Fruit fly (Drosophila melanogaster) whole organism, adult: ENCODE results near the gene CG13616.

Experiments
- CG33017 ChIP-seq: fragments of 200-800 bp; sonication (Bioruptor generic); optimal IDR thresholded peaks from 2 replicates; lab custom pipeline; 2018; ENCODE audit warnings: missing biosample characterization, mild to moderate bottlenecking, missing genetic modification characterization, moderate library complexity
- CG7045 ChIP-seq: fragments of 200-800 bp; sonication (Bioruptor generic); optimal IDR thresholded peaks from 2 replicates; lab custom pipeline; 2017; ENCODE audit warnings: missing biosample characterization, mild to moderate bottlenecking, missing genetic modification characterization
- Hr96 ChIP-seq: fragments of 200-800 bp; sonication (Bioruptor generic); optimal IDR thresholded peaks from 2 replicates; lab custom pipeline; 2016; ENCODE audit warnings: missing biosample characterization, missing genetic modification characterization

DNA sequence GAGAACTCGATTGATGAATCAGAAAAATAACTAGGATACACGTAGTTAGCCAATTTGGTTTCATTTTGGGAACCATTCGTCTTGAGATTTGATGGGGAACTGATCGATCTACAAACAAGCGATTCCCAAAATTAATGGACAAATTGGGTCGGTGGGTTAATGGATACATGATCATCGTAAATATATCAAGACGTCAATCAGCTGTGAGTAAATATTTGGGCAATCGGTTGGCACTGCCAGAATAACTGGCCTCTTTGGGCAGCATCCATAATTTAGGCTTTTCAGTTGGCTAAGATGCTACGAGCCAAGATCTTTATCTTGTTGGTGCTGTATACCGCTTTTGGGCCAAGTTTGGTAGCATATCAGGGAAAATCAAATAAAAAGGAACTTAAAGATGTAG is 24.6 kb upstream of the CG13616 start, which contains the start of the genes CG42812 and CG33341:
- TF ChIP-seq Hr96 (no peak), CG7045 (no peak), CG33017 (tag; lab: Kevin White, UChicago) (no peak)
